Fruit fly (Drosophila melanogaster): ENCODE results near the gene CG34367.

dm6 chr2L:10306518-10307260 lies 47.0 kb downstream of the CG34367 start, which contains the start of the genes CG5390 and CG4968:
- TF ChIP-seq CG8478 (optimal IDR thresholded peaks at IDR 0.05) (no peak), Dll (optimal IDR thresholded peaks at IDR 0.05) (no peak), usp (GFP tag; optimal IDR thresholded peaks at IDR 0.05) (no peak), pan (optimal IDR thresholded peaks at IDR 0.05) (no peak), psq (optimal IDR thresholded peaks at IDR 0.05) (no peak), EcR (GFP tag; optimal IDR thresholded peaks at IDR 0.05) (no peak)
